Fruit fly (Drosophila melanogaster) whole organism, larva: ENCODE results near the gene Snx27.

Experiments used
- noc ChIP-seq: fragments of 200-800 bp; sonication (Bioruptor generic); optimal IDR thresholded peaks from 3 replicates; lab custom pipeline; 2019; ENCODE audit warnings: missing biosample characterization, mild to moderate bottlenecking, missing genetic modification characterization, moderate library complexity

The Snx27 gene

DNA sequence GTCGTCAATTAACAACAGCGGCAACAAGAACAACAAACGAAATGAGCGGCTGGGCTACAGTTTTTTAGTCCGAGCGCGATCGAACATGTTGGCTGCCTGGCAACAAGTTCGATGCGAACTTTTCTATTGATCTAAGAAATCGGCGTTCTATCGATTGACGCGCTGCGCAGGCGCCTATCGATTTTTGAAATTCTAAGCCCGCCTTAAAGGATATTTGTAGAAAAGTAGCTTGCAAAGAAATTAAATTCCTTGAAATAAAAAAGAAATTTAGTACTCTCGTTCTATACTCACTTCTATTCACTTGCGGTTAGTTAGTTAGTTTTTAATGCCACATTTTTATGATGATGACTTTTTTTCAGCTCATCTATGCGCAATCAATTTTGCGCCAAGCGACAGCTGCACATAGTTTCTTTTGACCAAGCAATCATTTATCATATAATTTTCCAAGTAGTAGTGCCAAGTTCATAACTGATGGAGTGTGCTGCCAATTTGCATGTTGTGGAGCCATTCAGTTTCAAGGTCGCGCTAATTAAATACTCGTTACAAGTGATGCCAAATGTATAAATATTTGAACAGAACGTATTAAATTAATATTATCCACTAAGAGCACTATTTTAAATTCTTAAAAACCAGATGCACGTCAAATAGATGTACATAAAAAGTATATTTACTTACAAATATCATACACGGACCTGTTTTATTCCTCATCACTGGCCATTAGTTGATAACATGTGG lies 57.7 kb downstream of the Snx27 start, which contains the start of the genes Tre1 and Gr5a:
Gene Tre1, minus strand, starts transcription at position 45 of the 735 bp plus-strand sequence.
Gene Gr5a, plus strand, starts transcription at position 685 of the 735 bp plus-strand sequence.
- TF ChIP-seq noc (tag; lab: Kevin White, UChicago): no peak

DNA sequence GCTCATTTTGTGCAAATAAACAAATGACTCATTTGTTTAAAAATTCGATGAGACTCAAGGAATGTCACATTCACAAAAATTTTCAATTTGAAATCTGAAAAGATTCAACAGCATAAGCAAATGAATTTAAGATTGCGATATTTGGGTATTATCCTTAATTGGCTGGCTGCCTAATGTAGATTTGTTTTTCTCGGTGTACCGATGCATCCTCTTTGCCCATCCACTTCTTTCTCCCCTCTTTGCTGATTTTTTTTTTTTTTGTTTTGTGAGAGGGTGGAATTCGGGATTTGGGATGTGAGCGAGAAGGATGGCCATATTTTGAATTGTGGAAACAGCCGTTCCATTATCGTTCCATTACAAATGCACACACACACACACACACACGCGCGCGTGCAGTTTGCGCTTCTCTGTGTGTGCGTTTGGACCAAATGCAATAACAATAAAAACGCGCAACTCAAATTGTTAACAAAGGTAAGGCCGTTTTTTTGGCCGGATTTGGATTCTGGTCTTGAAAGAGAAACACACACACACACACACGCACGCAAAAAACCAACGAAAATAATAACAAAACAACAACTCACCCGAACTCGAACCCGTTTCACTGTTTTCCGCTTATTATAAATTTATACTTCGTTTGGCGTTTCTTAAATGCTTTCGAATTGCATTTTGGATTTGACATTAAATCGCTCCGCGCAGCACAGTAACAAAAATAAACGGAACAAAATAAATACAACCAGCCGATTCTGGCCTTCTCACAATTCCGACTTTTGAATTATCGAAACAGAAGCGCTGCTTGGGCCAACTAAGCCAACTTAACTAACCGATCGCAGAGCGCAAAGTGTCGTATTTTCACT lies 58.5 kb downstream of the Snx27 start:
- no peak for TF ChIP-seq noc (tag; lab: Kevin White, UChicago)

DNA sequence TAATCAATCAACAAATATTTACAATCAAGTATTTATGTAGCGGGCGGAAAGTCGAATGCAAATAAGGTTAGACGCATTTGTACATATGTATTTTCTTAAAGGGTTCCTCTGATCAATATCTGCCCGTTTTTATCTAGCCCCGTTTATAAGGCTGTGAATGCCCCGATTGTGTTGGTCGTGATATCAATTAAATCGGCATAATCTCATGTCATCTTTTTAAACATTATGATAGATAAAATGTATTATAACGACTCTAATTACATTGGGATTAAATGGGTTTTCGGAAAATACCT lies 59.7 kb downstream of the Snx27 start:
- TF ChIP-seq noc (tag; lab: Kevin White, UChicago): no peak

DNA sequence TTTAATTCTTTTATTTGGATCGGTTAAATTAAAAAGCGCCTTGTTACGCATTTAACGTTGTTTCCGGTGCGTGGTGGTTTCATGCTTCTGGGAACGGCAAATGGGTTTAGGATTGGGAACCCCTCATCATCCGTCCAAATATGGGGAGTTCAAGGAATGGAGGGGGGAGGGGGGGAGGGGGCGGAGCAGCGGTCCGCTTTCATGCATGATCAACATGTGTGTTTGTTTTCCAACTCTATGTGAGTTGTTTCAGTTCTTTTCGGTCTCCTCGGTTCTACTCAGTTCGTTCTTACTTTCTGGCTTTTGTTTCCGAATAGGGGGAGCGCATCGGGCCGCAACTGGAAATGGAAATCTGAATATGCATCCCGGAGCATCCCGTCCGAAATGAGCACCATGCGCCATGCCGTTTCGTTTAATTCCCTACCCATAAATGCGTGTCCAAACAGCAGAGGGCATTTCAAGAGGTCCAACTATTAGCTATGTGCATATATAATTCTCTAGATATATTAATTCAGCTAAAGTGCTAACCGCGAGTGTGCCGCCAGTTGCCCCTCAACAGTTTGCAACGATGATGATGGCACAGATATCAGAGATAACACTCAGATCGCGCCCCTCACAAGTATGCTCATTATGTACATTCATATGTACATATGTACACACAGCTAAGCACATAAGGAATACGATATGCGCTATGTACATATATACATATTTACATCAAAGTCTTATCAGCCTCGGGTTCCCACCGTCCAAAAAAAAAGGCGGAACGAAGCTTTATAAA lies 60.2 kb downstream of the Snx27 start:
- no peak for TF ChIP-seq noc (tag; lab: Kevin White, UChicago)

DNA sequence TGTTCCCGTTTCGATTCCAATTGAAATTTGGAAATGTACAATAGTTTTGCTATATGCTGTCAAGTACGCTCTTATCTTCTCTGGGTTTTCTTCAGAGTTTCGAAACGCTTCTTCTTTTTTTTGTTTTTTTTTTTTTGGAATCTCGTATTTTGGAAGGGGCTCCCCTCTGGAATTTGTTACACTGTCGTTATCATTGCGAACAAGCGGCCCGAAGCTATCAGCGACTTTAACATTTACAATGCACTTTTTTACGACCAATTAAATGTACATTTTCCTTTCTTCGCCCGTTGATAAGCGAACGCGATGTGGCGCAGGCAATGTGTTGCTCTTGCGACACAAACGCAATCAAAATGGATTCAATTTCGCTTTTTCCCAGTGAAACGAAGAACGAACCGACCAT lies 61.0 kb downstream of the Snx27 start:
- TF ChIP-seq noc (tag; lab: Kevin White, UChicago): no peak

DNA sequence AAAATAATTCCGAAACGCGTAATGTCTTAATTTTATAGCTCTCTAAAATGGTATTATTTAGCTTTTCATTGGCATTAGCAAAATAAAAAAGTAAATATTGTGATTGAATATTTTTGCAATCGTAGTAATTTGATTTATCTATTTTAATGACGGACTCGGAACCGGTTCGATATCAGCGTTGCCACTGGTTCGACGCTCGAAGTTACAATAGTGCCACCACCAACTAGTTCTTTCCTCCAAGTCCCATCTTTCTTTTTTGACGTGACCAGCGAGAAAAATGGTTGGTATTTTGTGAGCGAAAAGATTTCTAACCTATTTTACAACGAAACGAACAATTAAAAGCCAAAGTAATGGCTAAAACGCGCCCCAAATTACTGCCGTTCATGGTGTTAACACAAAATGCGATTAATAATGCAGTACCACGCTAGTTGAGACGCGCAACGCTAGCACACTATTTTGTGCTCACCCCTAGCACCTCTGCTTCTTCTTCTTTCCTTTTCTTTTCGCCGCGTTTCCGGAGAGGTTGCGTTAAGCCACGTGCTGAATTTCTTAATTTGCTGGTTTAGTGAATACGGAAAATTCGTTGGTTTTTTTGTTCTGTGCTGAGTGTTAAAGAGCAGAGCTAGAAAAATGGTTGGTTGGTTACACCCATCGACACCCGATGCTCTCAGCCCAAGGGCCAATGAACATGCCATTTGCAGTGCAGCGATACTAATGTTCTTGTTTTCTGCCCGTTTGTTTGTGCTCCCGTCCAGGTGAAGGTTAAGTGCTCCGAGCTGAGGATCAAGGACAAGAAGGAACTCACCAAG lies 65.4 kb downstream of the Snx27 start, which contains the start of gene RpL35:
Gene RpL35, plus strand, starts transcription at position 159 of the 809 bp plus-strand sequence.
- TF ChIP-seq noc (tag; lab: Kevin White, UChicago): peak; percentile 51

DNA sequence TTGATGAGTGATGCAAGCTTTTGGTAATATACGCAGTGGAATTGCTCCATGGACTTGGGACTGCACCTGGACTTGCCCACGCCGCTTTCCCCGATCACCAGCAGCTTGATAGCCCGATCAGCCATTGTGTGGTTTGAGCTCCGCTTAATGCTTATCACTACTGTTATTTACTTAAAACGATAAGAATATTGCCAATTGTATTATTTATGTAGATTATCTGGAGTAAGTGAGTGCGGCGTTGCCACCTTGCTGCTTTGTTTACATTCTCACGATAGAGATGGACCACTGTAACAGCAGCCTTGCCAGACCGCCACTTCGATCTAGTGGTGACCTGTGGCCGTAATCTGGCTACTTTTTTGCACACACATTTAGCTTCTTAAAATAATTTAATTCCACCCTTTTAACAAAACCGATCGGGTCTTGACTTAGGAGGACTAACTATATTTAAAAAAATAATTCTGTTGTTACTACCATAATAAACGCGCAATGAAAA lies 66.2 kb downstream of the Snx27 start, which contains the start of gene Rab18:
Gene Rab18, minus strand, starts transcription at position 276 of the 493 bp plus-strand sequence.
- TF ChIP-seq noc (tag; lab: Kevin White, UChicago): no peak
